Fruit fly (Drosophila melanogaster) Kc167 (cell line): ENCODE measurements around the gene CG1896.

Experiments used
- Sin3A ChIP-seq: fragments of >200 bp; optimal IDR thresholded peaks from 2 replicates; lab custom pipeline; 2018; ENCODE audit warnings: missing external identifiers
- h ChIP-seq: fragments of >200 bp; optimal IDR thresholded peaks from 3 replicates; lab custom pipeline; 2018; ENCODE audit warnings: missing external identifiers
- psq ChIP-seq: fragments of >200 bp; optimal IDR thresholded peaks from 2 replicates; lab custom pipeline; 2017; ENCODE audit warnings: missing external identifiers

DNA sequence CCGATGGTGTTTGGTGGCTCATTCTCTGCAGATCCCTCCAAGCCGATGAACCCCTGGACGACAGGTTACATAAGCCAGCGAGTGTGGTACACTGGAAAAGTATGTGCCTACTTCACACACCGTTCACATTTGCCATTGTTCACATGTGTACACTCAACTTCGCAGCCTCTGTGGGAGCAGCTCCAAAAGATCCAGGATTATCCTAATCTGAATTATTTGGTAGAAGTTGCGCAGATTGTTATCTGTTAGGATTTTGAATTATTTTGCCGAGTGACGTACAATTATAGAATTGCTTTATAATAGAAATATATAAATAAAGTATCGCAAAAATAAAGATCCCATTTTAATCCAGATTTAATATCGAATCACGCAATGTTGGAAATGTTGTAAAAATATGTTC, 23.4 kb downstream of the CG1896 start:
- no peak for TF ChIP-seq psq
- TF ChIP-seq Sin3A (lab: Kevin White, UChicago): no peak
- TF ChIP-seq h (lab: Kevin White, UChicago): no peak
